Worm (Caenorhabditis elegans) whole organism, late embryonic: ENCODE measurements around the gene lron-10.

Source experiments
- C38D4.7 ChIP-seq: fragments of 200-800 bp; sonication (Bioruptor generic); optimal IDR thresholded peaks from 2 replicates; lab custom pipeline; 2018; ENCODE audit warnings: mild to moderate bottlenecking, missing genetic modification characterization, moderate library complexity, missing compliant biosample characterization
- ahr-1 ChIP-seq: sonication (generic microtip); optimal IDR thresholded peaks from 2 replicates; lab custom pipeline; 2016; ENCODE audit warnings: missing genetic modification characterization, missing compliant biosample characterization
- ceh-19 ChIP-seq: fragments of 200-800 bp; sonication (Bioruptor generic); optimal IDR thresholded peaks from 2 replicates; lab custom pipeline; 2018; ENCODE audit warnings: mild to moderate bottlenecking, missing genetic modification characterization, missing compliant biosample characterization
- ceh-24 ChIP-seq: sonication (generic microtip); optimal IDR thresholded peaks from 2 replicates; lab custom pipeline; 2016; ENCODE audit warnings: mild to moderate bottlenecking, missing genetic modification characterization, missing compliant biosample characterization
- ceh-34 ChIP-seq: sonication (generic microtip); optimal IDR thresholded peaks from 2 replicates; lab custom pipeline; 2016; ENCODE audit warnings: mild to moderate bottlenecking, missing genetic modification characterization, missing compliant biosample characterization
- ceh-45 ChIP-seq: fragments of 200-800 bp; sonication (Bioruptor generic); IDR thresholded peaks from 2 replicates; pipeline ENCODE4 v1.3.6; 2022; ENCODE audit warnings: missing genetic modification reagents, missing genetic modification characterization, missing compliant biosample characterization
- ceh-9 ChIP-seq: sonication (generic microtip); optimal IDR thresholded peaks from 2 replicates; lab custom pipeline; 2016; ENCODE audit warnings: mild to moderate bottlenecking, missing genetic modification characterization, inconsistent platforms, missing compliant biosample characterization
- fkh-6 ChIP-seq: sonication (generic microtip); optimal IDR thresholded peaks from 2 replicates; lab custom pipeline; 2016; ENCODE audit warnings: missing genetic modification characterization, missing compliant biosample characterization
- odd-2 ChIP-seq: sonication (generic microtip); optimal IDR thresholded peaks from 2 replicates; lab custom pipeline; 2017; ENCODE audit warnings: antibody characterized with exemption, mild to moderate bottlenecking, missing genetic modification characterization, missing compliant biosample characterization
- pha-4 ChIP-seq: fragments of 150-350 bp; optimal IDR thresholded peaks from 2 replicates; lab custom pipeline; 2018; ENCODE audit warnings: missing biosample characterization, missing genetic modification reagents, missing genetic modification characterization

DNA sequence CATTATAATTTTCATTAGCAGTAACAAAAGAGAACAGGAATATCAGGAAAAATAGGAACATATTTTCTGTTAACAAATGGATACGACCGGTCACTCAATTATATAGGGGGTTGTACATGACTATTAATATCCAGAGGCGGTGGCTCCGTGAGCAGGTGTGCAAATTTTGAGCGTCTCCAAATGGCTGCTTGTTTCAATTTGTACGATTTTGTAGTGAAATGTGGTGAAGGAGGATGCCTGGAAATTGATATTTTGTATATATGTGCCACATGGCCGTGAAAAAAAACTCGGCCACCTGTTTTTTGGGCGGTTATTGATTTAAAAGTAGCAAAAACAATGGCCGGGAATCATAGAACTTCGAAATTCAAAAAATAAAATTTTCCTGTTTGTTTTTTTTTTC is 28.4 kb downstream of the lron-10 start, which contains the start of gene Y45F3A.8:
- TF ChIP-seq fkh-6 (tag; lab: Kevin White, UChicago) (no peak), C38D4.7 (GFP tag; lab: Kevin White, UChicago) (no peak), ceh-19 (GFP tag; lab: Kevin White, UChicago) (no peak), ceh-24 (no peak), pha-4 (tag; lab: Kevin White, UChicago) (no peak), ceh-34 (tag; lab: Kevin White, UChicago) (no peak), ceh-45 (GFP tag; lab: Robert Waterston, UW) (no peak), ahr-1 (tag; lab: Kevin White, UChicago) (no peak), odd-2 (tag; lab: Kevin White, UChicago) (no peak), ceh-9 (no peak)
